Fruit fly (Drosophila melanogaster): ENCODE results near the gene mys.

mys gene

DNA sequence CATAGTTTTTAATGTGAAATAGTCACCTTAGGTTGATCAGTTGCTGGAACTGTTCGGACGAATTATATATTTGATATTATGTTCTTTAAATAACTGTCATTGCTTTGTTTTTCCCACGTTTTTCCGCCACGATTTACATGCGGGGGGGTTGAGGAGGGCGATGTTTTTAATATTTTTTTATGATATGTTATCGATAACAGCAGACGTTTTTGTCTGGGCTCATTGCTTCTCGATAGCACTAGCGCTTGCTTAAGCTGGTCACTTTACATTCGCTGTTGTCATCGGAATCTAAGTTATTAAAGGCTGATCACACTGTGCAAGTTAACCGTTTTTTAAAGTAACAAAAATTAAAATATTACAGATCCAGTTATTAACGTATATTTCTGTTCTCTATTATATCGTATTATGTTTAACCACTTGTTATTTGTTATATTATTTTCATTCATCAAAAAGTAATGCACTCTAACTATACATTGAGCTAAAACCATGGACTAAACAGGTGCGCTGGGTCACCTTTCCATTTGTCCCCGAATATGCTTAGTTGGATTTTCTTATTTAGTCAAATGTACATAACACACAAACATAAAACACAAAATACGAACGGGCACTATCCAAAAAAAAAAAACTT, 14.0 kb downstream of the mys start, which contains the start of the genes Upf2 and CG1571 (continued):
- TF ChIP-seq CG9437 (GFP tag; optimal IDR thresholded peaks at IDR 0.05) (no peak), Spps (tag; optimal IDR thresholded peaks at IDR 0.05) (no peak), en (GFP tag; optimal IDR thresholded peaks at IDR 0.05) (no peak), CG3163 (GFP tag; optimal IDR thresholded peaks at IDR 0.05) (no peak), CG3281 (GFP tag; optimal IDR thresholded peaks at IDR 0.05) (no peak), CG7963 (GFP tag; IDR thresholded peaks at IDR 0.05; ENCODE audit: partially characterized antibody) (peak; percentile 51; the same call in 1 of the 3 replicates), CG7987 (GFP tag; optimal IDR thresholded peaks at IDR 0.05) (no peak), ems (GFP tag; optimal IDR thresholded peaks at IDR 0.05) (peak; percentile 3), Asciz (GFP tag; optimal IDR thresholded peaks at IDR 0.05) (no peak), chif (GFP tag; optimal IDR thresholded peaks at IDR 0.05) (no peak), onecut (GFP tag; IDR thresholded peaks at IDR 0.05) (no peak), Jarid2 (GFP tag; optimal IDR thresholded peaks at IDR 0.05) (no peak), CG9932 (GFP tag; IDR thresholded peaks at IDR 0.05) (no peak), sc (optimal IDR thresholded peaks at IDR 0.05) (no peak), sc (GFP tag; optimal IDR thresholded peaks at IDR 0.05) (no peak), Hr39 (optimal IDR thresholded peaks at IDR 0.05) (no peak), BEAF-32 (GFP tag; optimal IDR thresholded peaks at IDR 0.05) (peak; percentile 70), Meics (GFP tag; optimal IDR thresholded peaks at IDR 0.05) (no peak), Max (GFP tag; optimal IDR thresholded peaks at IDR 0.05) (peak; percentile 56), CG10431 (GFP tag; optimal IDR thresholded peaks at IDR 0.05) (peak; percentile 78), sug (tag; optimal IDR thresholded peaks at IDR 0.05) (no peak), CG12236 (GFP tag; optimal IDR thresholded peaks at IDR 0.05) (no peak), CG4404 (GFP tag; IDR thresholded peaks at IDR 0.05) (no peak), slp2 (GFP tag; optimal IDR thresholded peaks at IDR 0.05) (no peak), Scr (GFP tag; IDR thresholded peaks at IDR 0.05; ENCODE audit: partially characterized antibody) (peak; percentile 66), Bteb2 (GFP tag; optimal IDR thresholded peaks at IDR 0.05) (no peak), cwo (GFP tag; optimal IDR thresholded peaks at IDR 0.05) (no peak), sim (GFP tag; IDR thresholded peaks at IDR 0.05) (no peak), CG31224 (GFP tag; IDR thresholded peaks at IDR 0.05) (no peak), CG5245 (GFP tag; optimal IDR thresholded peaks at IDR 0.05) (no peak), tna (GFP tag; IDR thresholded peaks at IDR 0.05; ENCODE audit: partially characterized antibody) (peak; percentile 79), sens (GFP tag) (peak; percentile 76), al (GFP tag; IDR thresholded peaks at IDR 0.05) (no peak), trem (tag; optimal IDR thresholded peaks at IDR 0.05) (peak; percentile 52), Hr78 (GFP tag; optimal IDR thresholded peaks at IDR 0.05) (no peak), fu2 (GFP tag; optimal IDR thresholded peaks at IDR 0.05) (no peak), Nf-YA (GFP tag; IDR thresholded peaks at IDR 0.05) (no peak), CG11695 (GFP tag; IDR thresholded peaks at IDR 0.05) (no peak), CG17829 (tag; optimal IDR thresholded peaks at IDR 0.05) (peak; percentile 27), wek (GFP tag; optimal IDR thresholded peaks at IDR 0.05) (no peak), Aef1 (GFP tag; IDR thresholded peaks at IDR 0.05) (no peak), hbn (GFP tag; IDR thresholded peaks at IDR 0.05; ENCODE audit: partially characterized antibody) (peak; percentile 66), Bgb (GFP tag; IDR thresholded peaks at IDR 0.05; ENCODE audit: partially characterized antibody) (peak; percentile 82), dysf (GFP tag; IDR thresholded peaks at IDR 0.05) (no peak), peb (GFP tag; IDR thresholded peaks at IDR 0.05) (no peak), HmgZ (tag; optimal IDR thresholded peaks at IDR 0.05) (peak; percentile 40), Myb (GFP tag; optimal IDR thresholded peaks at IDR 0.05) (peak; percentile 97), crol (GFP tag; IDR thresholded peaks at IDR 0.05) (peak; percentile 94), E2f2 (GFP tag; IDR thresholded peaks at IDR 0.05) (peak; percentile 75), CG10462 (GFP tag; optimal IDR thresholded peaks at IDR 0.05) (no peak), amos (GFP tag; IDR thresholded peaks at IDR 0.05; ENCODE audit: partially characterized antibody) (peak; percentile 72)
